Fruit fly (Drosophila melanogaster): ENCODE results near the gene Usp14.
A peak's percentile ranks its signal among the peaks of the same experiment; 100 is the strongest.

The Usp14 gene

dm6 chr2L:10321036-10321583 is 6.9 kb upstream of the Usp14 start:
- TF ChIP-seq h (GFP tag; optimal IDR thresholded peaks at IDR 0.05), result peak; percentile 11
- TF ChIP-seq woc (GFP tag; optimal IDR thresholded peaks at IDR 0.05), result peak; percentile 10
- TF ChIP-seq brk (GFP tag; optimal IDR thresholded peaks at IDR 0.05), result peak; percentile 10
- no peak for TF ChIP-seq Hr83 (GFP tag; optimal IDR thresholded peaks at IDR 0.05; ENCODE audit: poor library complexity, severe bottlenecking)
- no peak for TF ChIP-seq Rel (GFP tag; optimal IDR thresholded peaks at IDR 0.05)
- TF ChIP-seq Rel (tag; optimal IDR thresholded peaks at IDR 0.05), result peak; percentile 69

- no peak for TF ChIP-seq CrebA (GFP tag; optimal IDR thresholded peaks at IDR 0.05; ENCODE audit: borderline replicate concordance)
- no peak for TF ChIP-seq sage (GFP tag; optimal IDR thresholded peaks at IDR 0.05)
- TF ChIP-seq h (GFP tag; optimal IDR thresholded peaks at IDR 0.05), result no peak
- TF ChIP-seq GATAd (GFP tag; optimal IDR thresholded peaks at IDR 0.05), result no peak
- no peak for TF ChIP-seq brk (GFP tag; optimal IDR thresholded peaks at IDR 0.05)
- TF ChIP-seq CG32264 (GFP tag; optimal IDR thresholded peaks at IDR 0.05), result no peak
- no peak for TF ChIP-seq dl (GFP tag; optimal IDR thresholded peaks at IDR 0.05; ENCODE audit: insufficient read depth in 1 of 2, partially characterized antibody in 2 of 2)
- TF ChIP-seq Mio (GFP tag; optimal IDR thresholded peaks at IDR 0.05), result no peak
- no peak for TF ChIP-seq Hr83 (GFP tag; optimal IDR thresholded peaks at IDR 0.05; ENCODE audit: poor library complexity, severe bottlenecking)
- no peak for TF ChIP-seq Jra (GFP tag; optimal IDR thresholded peaks at IDR 0.05)
Observed at dm6 chr2L:10320174-10320775, 6.1 kb upstream of the Usp14 start.

dm6 chr2L:10315888-10316287 is 1.7 kb upstream of the Usp14 start:
- no peak for TF ChIP-seq ey (GFP tag; optimal IDR thresholded peaks at IDR 0.05)
- TF ChIP-seq OdsH (GFP tag; optimal IDR thresholded peaks at IDR 0.05), result no peak
- TF ChIP-seq dl (GFP tag; optimal IDR thresholded peaks at IDR 0.05; ENCODE audit: insufficient read depth in 1 of 2, partially characterized antibody in 2 of 2), result no peak
- TF ChIP-seq Abd-B (GFP tag; optimal IDR thresholded peaks at IDR 0.05), result no peak
- no peak for TF ChIP-seq psq (GFP tag; optimal IDR thresholded peaks at IDR 0.05)

dm6 chr2L:10311822-10312221 is 2.4 kb downstream of the Usp14 start:
- TF ChIP-seq brk (GFP tag; optimal IDR thresholded peaks at IDR 0.05) (no peak), Abd-B (GFP tag; optimal IDR thresholded peaks at IDR 0.05) (no peak), tai (GFP tag; optimal IDR thresholded peaks at IDR 0.05) (peak; percentile 1), Sp1 (GFP tag; optimal IDR thresholded peaks at IDR 0.05) (no peak), sage (GFP tag; optimal IDR thresholded peaks at IDR 0.05) (peak; percentile 47), Jra (GFP tag; optimal IDR thresholded peaks at IDR 0.05) (no peak), Myc (optimal IDR thresholded peaks at IDR 0.05) (peak; percentile 10)

dm6 chr2L:10310614-10311382 is 3.4 kb downstream of the Usp14 start, which contains the start of gene Cdk5alpha:
Gene Cdk5alpha, minus strand, starts transcription at chr2L:10310956.
- no peak for TF ChIP-seq Dfd (GFP tag; optimal IDR thresholded peaks at IDR 0.05)
- TF ChIP-seq Hr83 (GFP tag; optimal IDR thresholded peaks at IDR 0.05; ENCODE audit: poor library complexity, severe bottlenecking), result peak; percentile 6
- TF ChIP-seq tai (GFP tag; optimal IDR thresholded peaks at IDR 0.05), result peak; percentile 59
- peak; percentile 33 for TF ChIP-seq Hnf4 (GFP tag; optimal IDR thresholded peaks at IDR 0.05)

dm6 chr2L:10306518-10307260 is 7.5 kb downstream of the Usp14 start, which contains the start of the genes CG5390 and CG4968:
Gene CG5390, minus strand, starts transcription at chr2L:10306594.
Gene CG4968, plus strand, starts transcription at chr2L:10306922.
- no peak for TF ChIP-seq fru (GFP tag; optimal IDR thresholded peaks at IDR 0.05)
- TF ChIP-seq ey (GFP tag; optimal IDR thresholded peaks at IDR 0.05), result peak; percentile 69
- TF ChIP-seq Hr78 (GFP tag; optimal IDR thresholded peaks at IDR 0.05), result no peak
- peak; percentile 82 for TF ChIP-seq HLH106 (tag; optimal IDR thresholded peaks at IDR 0.05)
- peak; percentile 88 for TF ChIP-seq sage (GFP tag; optimal IDR thresholded peaks at IDR 0.05)
- no peak for TF ChIP-seq CrebA (GFP tag; optimal IDR thresholded peaks at IDR 0.05; ENCODE audit: borderline replicate concordance)
- no peak for TF ChIP-seq Mio (GFP tag; optimal IDR thresholded peaks at IDR 0.05)
- TF ChIP-seq foxo (GFP tag; optimal IDR thresholded peaks at IDR 0.05), result peak in 1 of 2 experiments; percentile 84
- TF ChIP-seq brk (GFP tag; optimal IDR thresholded peaks at IDR 0.05), result peak; percentile 90
- TF ChIP-seq Hr83 (GFP tag; optimal IDR thresholded peaks at IDR 0.05; ENCODE audit: poor library complexity, severe bottlenecking), result no peak
- no peak for TF ChIP-seq jim (GFP tag; optimal IDR thresholded peaks at IDR 0.05)
- peak; percentile 85 for TF ChIP-seq Sp1 (GFP tag; optimal IDR thresholded peaks at IDR 0.05)
- no peak for TF ChIP-seq Vsx2 (GFP tag; optimal IDR thresholded peaks at IDR 0.05; ENCODE audit: partially characterized antibody)
- peak; percentile 84 for TF ChIP-seq Rel (GFP tag; optimal IDR thresholded peaks at IDR 0.05)
- TF ChIP-seq Rel (tag; optimal IDR thresholded peaks at IDR 0.05), result peak; percentile 69
- peak; percentile 67 for TF ChIP-seq woc (GFP tag; optimal IDR thresholded peaks at IDR 0.05)
- no peak for TF ChIP-seq CG32264 (GFP tag; optimal IDR thresholded peaks at IDR 0.05)
- TF ChIP-seq Hnf4 (GFP tag; optimal IDR thresholded peaks at IDR 0.05), result peak; percentile 79
- TF ChIP-seq Abd-B (GFP tag; optimal IDR thresholded peaks at IDR 0.05), result no peak
- TF ChIP-seq dl (GFP tag; optimal IDR thresholded peaks at IDR 0.05; ENCODE audit: insufficient read depth in 1 of 2, partially characterized antibody in 2 of 2), result no peak
- TF ChIP-seq dsf (GFP tag; optimal IDR thresholded peaks at IDR 0.05; ENCODE audit: borderline replicate concordance), result peak; percentile 46
- no peak for TF ChIP-seq br (GFP tag; optimal IDR thresholded peaks at IDR 0.05)
- TF ChIP-seq dmrt93B (GFP tag; optimal IDR thresholded peaks at IDR 0.05), result no peak
- TF ChIP-seq CG9705 (GFP tag; optimal IDR thresholded peaks at IDR 0.05), result peak; percentile 72

Data from whole organism, wandering third instar larva.